Worm (Caenorhabditis elegans): ENCODE data around the gene pgph-1.

- TF ChIP-seq unc-62 (GFP tag; optimal IDR thresholded peaks at IDR 0.05) (no peak), ceh-58 (GFP tag; IDR thresholded peaks at IDR 0.05) (no peak), lin-35 (GFP tag; optimal IDR thresholded peaks at IDR 0.05) (no peak), ama-1 (optimal IDR thresholded peaks at IDR 0.05) (no peak), ama-1 (GFP tag; optimal IDR thresholded peaks at IDR 0.05) (no peak), him-1 (tag; optimal IDR thresholded peaks at IDR 0.05) (no peak), hrde-1 (tag; optimal IDR thresholded peaks at IDR 0.05; ENCODE audit: borderline replicate concordance) (no peak), atf-7 (tag; optimal IDR thresholded peaks at IDR 0.05) (no peak)
Observed at ce11 chrV:5724395-5724794, 28.9 kb downstream of the pgph-1 start.

All from whole organism, young adult.